Worm (Caenorhabditis elegans): ENCODE measurements around the gene chil-7.

DNA sequence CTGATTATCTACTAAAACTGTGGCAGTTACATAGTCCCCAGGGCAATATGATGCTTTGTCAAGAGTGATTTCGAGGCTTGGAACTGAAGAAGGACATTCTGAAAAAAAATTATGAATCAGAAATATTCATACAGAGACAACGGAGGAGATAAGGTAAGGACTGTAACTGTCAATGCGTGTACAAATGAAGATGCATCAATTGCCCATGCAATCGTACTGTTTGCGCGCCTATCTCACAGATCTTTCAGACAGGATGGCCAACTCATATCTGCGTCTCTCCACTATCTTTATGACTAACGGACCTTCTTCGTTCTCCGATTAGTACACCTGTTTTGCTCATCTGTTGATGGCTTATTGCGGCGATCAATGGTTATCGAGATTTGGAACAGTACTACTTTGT lies 30.7 kb downstream of the chil-7 start, which contains the start of gene ZK938.11:
- no peak for TF ChIP-seq ekl-4 (GFP tag; IDR thresholded peaks at IDR 0.05)
- TF ChIP-seq him-1 (tag; optimal IDR thresholded peaks at IDR 0.05), result no peak
- no peak for TF ChIP-seq B0261.1 (tag; optimal IDR thresholded peaks at IDR 0.05)
- no peak for TF ChIP-seq hrde-1 (tag; optimal IDR thresholded peaks at IDR 0.05; ENCODE audit: borderline replicate concordance)
- no peak for TF ChIP-seq ceh-27 (GFP tag; optimal IDR thresholded peaks at IDR 0.05)
- TF ChIP-seq Y56A3A.18 (GFP tag; IDR thresholded peaks at IDR 0.05), result no peak
- TF ChIP-seq C06A6.2 (GFP tag; conservative IDR thresholded peaks at IDR 0.05), result no peak
- no peak for TF ChIP-seq nfya-2 (GFP tag; IDR thresholded peaks at IDR 0.05)
- no peak for TF ChIP-seq rec-8 (tag; optimal IDR thresholded peaks at IDR 0.05)
- TF ChIP-seq efl-1 (GFP tag; optimal IDR thresholded peaks at IDR 0.05), result no peak
- no peak for TF ChIP-seq mcd-1 (GFP tag; IDR thresholded peaks at IDR 0.05)
- no peak for TF ChIP-seq C17E4.6 (GFP tag; IDR thresholded peaks at IDR 0.05)
- no peak for TF ChIP-seq snpc-4 (GFP tag; optimal IDR thresholded peaks at IDR 0.05)
- no peak for TF ChIP-seq snpc-4 (tag; optimal IDR thresholded peaks at IDR 0.05)
- no peak for TF ChIP-seq madf-8 (GFP tag; conservative IDR thresholded peaks at IDR 0.05)

Data from whole organism, young adult.